Worm (Caenorhabditis elegans): ENCODE measurements around the gene Y39G8C.2.
A peak's percentile ranks its signal among the peaks of the same experiment; 100 is the strongest.

Gene Y39G8C.2

DNA sequence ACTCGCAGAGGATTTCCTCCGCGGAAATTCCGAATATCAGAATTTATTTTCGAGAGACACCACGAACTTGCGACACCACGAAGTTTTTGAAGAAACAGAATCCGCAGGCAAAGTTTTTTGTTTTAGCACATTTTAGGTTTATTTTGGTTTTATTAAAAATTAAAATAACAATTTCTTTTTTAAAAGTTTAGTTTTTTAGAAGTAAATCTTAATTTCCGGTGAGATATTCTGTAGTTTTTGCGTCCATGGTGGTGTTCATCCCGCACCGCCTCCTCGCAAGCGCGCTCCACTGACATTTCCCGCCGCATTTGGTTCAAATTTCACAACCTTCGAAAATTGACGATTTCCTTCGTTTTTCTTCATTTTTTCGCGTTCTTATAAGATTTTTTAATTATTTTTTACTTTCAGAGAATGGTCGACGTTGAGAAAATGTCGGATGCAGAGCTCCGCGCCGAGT lies 34.3 kb downstream of the Y39G8C.2 start, which contains the start of gene lem-2 (continued):
- TF ChIP-seq ZK546.5 (tag; optimal IDR thresholded peaks at IDR 0.05): no peak
- TF ChIP-seq fkh-2 (tag; optimal IDR thresholded peaks at IDR 0.05): no peak

DNA sequence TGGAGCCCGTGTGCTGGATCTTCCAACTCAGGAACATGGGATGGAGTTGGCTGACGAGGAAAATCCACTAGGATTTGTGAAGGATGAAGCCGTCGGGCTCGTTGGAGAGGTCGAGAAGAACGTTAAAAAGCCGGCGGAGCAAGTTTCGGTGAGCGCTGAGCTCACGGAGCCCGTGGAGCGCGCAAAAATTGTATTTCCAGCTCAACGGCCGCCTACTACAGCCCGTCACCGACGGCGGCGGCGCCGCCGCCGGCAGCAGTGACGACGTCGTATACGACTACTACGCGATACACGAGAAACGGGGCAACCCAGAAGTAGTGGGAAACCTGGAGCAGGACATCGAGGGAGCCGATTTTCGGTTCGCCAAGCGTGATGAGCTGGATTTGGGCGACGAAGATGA lies 36.5 kb downstream of the Y39G8C.2 start:
- TF ChIP-seq skn-1 (tag; optimal IDR thresholded peaks at IDR 0.05) (no peak), unc-39 (tag; optimal IDR thresholded peaks at IDR 0.05) (no peak), R02D3.7 (tag; optimal IDR thresholded peaks at IDR 0.05) (no peak), tbx-2 (tag; optimal IDR thresholded peaks at IDR 0.05) (no peak), unc-62 (GFP tag; optimal IDR thresholded peaks at IDR 0.05) (no peak), daf-12 (tag; optimal IDR thresholded peaks at IDR 0.05) (no peak), ZK546.5 (tag; optimal IDR thresholded peaks at IDR 0.05) (no peak), ztf-4 (tag; optimal IDR thresholded peaks at IDR 0.05) (no peak), pqm-1 (tag; optimal IDR thresholded peaks at IDR 0.05) (no peak), lsy-12 (tag; optimal IDR thresholded peaks at IDR 0.05) (no peak), egl-5 (tag; optimal IDR thresholded peaks at IDR 0.05) (no peak), ceh-28 (tag; optimal IDR thresholded peaks at IDR 0.05) (no peak), fos-1 (tag; optimal IDR thresholded peaks at IDR 0.05) (no peak), egl-27 (tag; optimal IDR thresholded peaks at IDR 0.05) (no peak), pha-4 (tag; optimal IDR thresholded peaks at IDR 0.05) (no peak), nhr-11 (tag; optimal IDR thresholded peaks at IDR 0.05) (no peak), aly-2 (tag; optimal IDR thresholded peaks at IDR 0.05) (no peak), jun-1 (tag; optimal IDR thresholded peaks at IDR 0.05) (no peak)

DNA sequence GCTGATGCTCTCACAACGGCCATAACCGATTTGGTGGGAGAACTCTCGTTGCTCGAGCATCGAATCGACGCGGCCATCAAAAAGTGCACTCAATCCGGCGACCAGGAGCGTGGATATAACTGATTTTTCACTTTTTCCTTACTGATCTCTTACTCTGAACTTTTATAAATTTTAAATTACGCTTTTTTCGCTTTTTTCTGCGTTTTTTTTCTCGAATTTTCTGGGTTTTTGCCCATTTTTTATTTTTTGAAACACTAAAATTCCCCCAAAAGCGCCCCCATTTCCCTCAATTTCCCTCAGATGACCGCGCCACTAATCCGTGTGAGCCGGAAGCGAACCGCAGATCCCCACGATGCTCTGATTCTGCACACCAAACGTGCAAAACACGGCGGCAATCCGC lies 37.0 kb downstream of the Y39G8C.2 start, which contains the start of gene W01G7.4:
W01G7.4 (plus strand) TSS at position 301 of the 400 bp plus-strand sequence.
- no peak for TF ChIP-seq nhr-237 (tag; optimal IDR thresholded peaks at IDR 0.05)
- no peak for TF ChIP-seq ceh-82 (tag; optimal IDR thresholded peaks at IDR 0.05)
- no peak for TF ChIP-seq nhr-23 (tag; optimal IDR thresholded peaks at IDR 0.05)
- no peak for TF ChIP-seq zag-1 (tag; optimal IDR thresholded peaks at IDR 0.05)
- no peak for TF ChIP-seq nhr-77 (tag; optimal IDR thresholded peaks at IDR 0.05)
- no peak for TF ChIP-seq unc-39 (tag; optimal IDR thresholded peaks at IDR 0.05)
- no peak for TF ChIP-seq pqm-1 (tag; optimal IDR thresholded peaks at IDR 0.05)
- TF ChIP-seq snpc-4 (tag; optimal IDR thresholded peaks at IDR 0.05): no peak
- no peak for TF ChIP-seq fkh-2 (tag; optimal IDR thresholded peaks at IDR 0.05)
- no peak for TF ChIP-seq nhr-25 (tag; optimal IDR thresholded peaks at IDR 0.05)
- no peak for TF ChIP-seq elt-2 (tag; optimal IDR thresholded peaks at IDR 0.05)
- TF ChIP-seq skn-1 (tag; optimal IDR thresholded peaks at IDR 0.05): no peak
- TF ChIP-seq lsy-12 (tag; optimal IDR thresholded peaks at IDR 0.05): no peak
- no peak for TF ChIP-seq nhr-43 (tag; optimal IDR thresholded peaks at IDR 0.05; ENCODE audit: poor library complexity, severe bottlenecking)
- no peak for TF ChIP-seq nhr-12 (tag; optimal IDR thresholded peaks at IDR 0.05)

DNA sequence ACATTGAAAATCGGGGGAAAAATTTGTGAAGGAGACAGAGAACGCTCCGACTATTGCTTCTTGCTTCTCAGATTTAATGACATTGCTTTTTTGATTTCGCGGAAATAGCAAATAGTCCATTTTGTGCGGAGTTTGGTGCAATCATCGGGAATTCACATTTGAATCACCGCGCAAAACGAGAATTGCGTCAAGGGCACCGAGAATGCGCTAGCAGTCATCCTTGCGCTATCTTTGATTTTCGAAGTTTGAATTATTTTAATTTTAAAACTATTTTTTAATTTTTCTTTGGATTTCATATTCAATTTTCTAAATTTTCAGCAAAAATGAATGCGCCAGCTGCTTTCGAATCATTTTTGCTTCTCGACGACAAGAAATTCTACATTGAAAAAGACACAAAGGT lies 37.7 kb downstream of the Y39G8C.2 start, which contains the start of gene rpb-11:
rpb-11 (plus strand) TSS at position 319 of the 400 bp plus-strand sequence.
- TF ChIP-seq ZK546.5 (tag; optimal IDR thresholded peaks at IDR 0.05) (no peak), tbx-2 (tag; optimal IDR thresholded peaks at IDR 0.05) (peak; percentile 91), ztf-11 (tag; optimal IDR thresholded peaks at IDR 0.05) (no peak), sea-2 (GFP tag; optimal IDR thresholded peaks at IDR 0.05) (no peak), daf-12 (tag; optimal IDR thresholded peaks at IDR 0.05) (no peak), skn-1 (tag; optimal IDR thresholded peaks at IDR 0.05) (peak; percentile 85), jun-1 (tag; optimal IDR thresholded peaks at IDR 0.05) (peak; percentile 88), ztf-4 (tag; optimal IDR thresholded peaks at IDR 0.05) (no peak), nhr-67 (tag; optimal IDR thresholded peaks at IDR 0.05) (no peak), pqm-1 (tag; optimal IDR thresholded peaks at IDR 0.05) (peak; percentile 56), nhr-25 (tag; optimal IDR thresholded peaks at IDR 0.05) (peak; percentile 84), nhr-237 (tag; optimal IDR thresholded peaks at IDR 0.05) (no peak), pha-4 (tag; optimal IDR thresholded peaks at IDR 0.05) (peak; percentile 98), fos-1 (tag; optimal IDR thresholded peaks at IDR 0.05) (no peak), eor-1 (tag; optimal IDR thresholded peaks at IDR 0.05) (no peak), hmg-11 (tag; optimal IDR thresholded peaks at IDR 0.05) (peak; percentile 58), ceh-28 (tag; optimal IDR thresholded peaks at IDR 0.05) (peak; percentile 81), nhr-12 (tag; optimal IDR thresholded peaks at IDR 0.05) (no peak), nhr-23 (tag; optimal IDR thresholded peaks at IDR 0.05) (peak; percentile 97), lin-39 (tag; optimal IDR thresholded peaks at IDR 0.05) (peak; percentile 67), ama-1 (optimal IDR thresholded peaks at IDR 0.05) (no peak), lsy-12 (tag; optimal IDR thresholded peaks at IDR 0.05) (peak; percentile 83), elt-1 (tag; optimal IDR thresholded peaks at IDR 0.05) (peak; percentile 66), ceh-9 (tag; optimal IDR thresholded peaks at IDR 0.05) (no peak), fkh-2 (tag; optimal IDR thresholded peaks at IDR 0.05) (no peak), nhr-11 (tag; optimal IDR thresholded peaks at IDR 0.05) (no peak), unc-39 (tag; optimal IDR thresholded peaks at IDR 0.05) (no peak), snpc-4 (tag; optimal IDR thresholded peaks at IDR 0.05) (peak; percentile 92), lin-15B (tag; optimal IDR thresholded peaks at IDR 0.05) (peak; percentile 94), mdl-1 (tag; optimal IDR thresholded peaks at IDR 0.05) (no peak), zag-1 (tag; optimal IDR thresholded peaks at IDR 0.05) (peak; percentile 44), unc-62 (GFP tag; optimal IDR thresholded peaks at IDR 0.05) (peak; percentile 26), nfya-1 (tag; optimal IDR thresholded peaks at IDR 0.05; ENCODE audit: insufficient read depth) (peak; percentile 93), ceh-82 (tag; optimal IDR thresholded peaks at IDR 0.05) (peak; percentile 80), nhr-77 (tag; optimal IDR thresholded peaks at IDR 0.05) (peak; percentile 95), elt-3 (tag; optimal IDR thresholded peaks at IDR 0.05) (no peak), egl-27 (tag; optimal IDR thresholded peaks at IDR 0.05) (no peak), aly-2 (tag; optimal IDR thresholded peaks at IDR 0.05) (peak; percentile 56), mml-1 (tag; optimal IDR thresholded peaks at IDR 0.05) (no peak), nhr-28 (tag; optimal IDR thresholded peaks at IDR 0.05) (no peak)
